Fruit fly (Drosophila melanogaster): ENCODE data around the gene Pits.

Gene Pits

dm6 chrX:12575827-12576408 lies 7.1 kb downstream of the Pits start (continued):
- TF ChIP-seq fd85E (GFP tag; optimal IDR thresholded peaks at IDR 0.05) (peak; percentile 53), CG1621 (tag; optimal IDR thresholded peaks at IDR 0.05) (peak; percentile 84), Ets21C (GFP tag; optimal IDR thresholded peaks at IDR 0.05) (peak; percentile 63), CG16779 (tag; optimal IDR thresholded peaks at IDR 0.05) (peak; percentile 83), Eip78C (GFP tag) (peak; percentile 98), ss (GFP tag; optimal IDR thresholded peaks at IDR 0.05) (peak; percentile 81 to 91), Sox102F (GFP tag; optimal IDR thresholded peaks at IDR 0.05) (peak; percentile 72), Smox (GFP tag; optimal IDR thresholded peaks at IDR 0.05) (peak; percentile 77), svp (GFP tag) (peak; percentile 88), Eip75B (GFP tag; optimal IDR thresholded peaks at IDR 0.05) (peak; percentile 87), CG8319 (GFP tag; optimal IDR thresholded peaks at IDR 0.05) (peak; percentile 66), CG6854 (GFP tag; optimal IDR thresholded peaks at IDR 0.05) (no peak), CG11762 (GFP tag; optimal IDR thresholded peaks at IDR 0.05; ENCODE audit: insufficient read depth) (peak; percentile 91), topi (GFP tag; optimal IDR thresholded peaks at IDR 0.05) (peak; percentile 82), CG10669 (GFP tag; optimal IDR thresholded peaks at IDR 0.05) (peak; percentile 83), CG15336 (GFP tag; IDR thresholded peaks at IDR 0.05) (peak; percentile 94), dac (GFP tag; optimal IDR thresholded peaks at IDR 0.05) (peak; percentile 88), salr (GFP tag; optimal IDR thresholded peaks at IDR 0.05) (peak; percentile 62 to 93), fd59A (GFP tag; optimal IDR thresholded peaks at IDR 0.05) (peak; percentile 86), CG4318 (GFP tag; optimal IDR thresholded peaks at IDR 0.05) (peak; percentile 94), CG8632 (GFP tag; optimal IDR thresholded peaks at IDR 0.05) (peak; percentile 77), cyc (GFP tag; optimal IDR thresholded peaks at IDR 0.05) (peak; percentile 65), CG10631 (GFP tag; optimal IDR thresholded peaks at IDR 0.05) (peak; percentile 92), Hr38 (GFP tag; optimal IDR thresholded peaks at IDR 0.05) (no peak), CG6808 (GFP tag; optimal IDR thresholded peaks at IDR 0.05) (peak; percentile 83), esn (GFP tag; optimal IDR thresholded peaks at IDR 0.05) (peak; percentile 85), Ets96B (tag; optimal IDR thresholded peaks at IDR 0.05) (peak; percentile 84), CG3919 (GFP tag; optimal IDR thresholded peaks at IDR 0.05) (peak; percentile 86), net (GFP tag; optimal IDR thresholded peaks at IDR 0.05) (peak; percentile 91), Sox14 (GFP tag; optimal IDR thresholded peaks at IDR 0.05) (peak; percentile 90), CG9139 (GFP tag; optimal IDR thresholded peaks at IDR 0.05) (peak; percentile 35), OdsH (GFP tag; optimal IDR thresholded peaks at IDR 0.05) (peak; percentile 91), acj6 (GFP tag; optimal IDR thresholded peaks at IDR 0.05) (peak; percentile 86), CG11902 (GFP tag; optimal IDR thresholded peaks at IDR 0.05) (peak; percentile 22), CG31627 (GFP tag; optimal IDR thresholded peaks at IDR 0.05) (peak; percentile 63)

DNA sequence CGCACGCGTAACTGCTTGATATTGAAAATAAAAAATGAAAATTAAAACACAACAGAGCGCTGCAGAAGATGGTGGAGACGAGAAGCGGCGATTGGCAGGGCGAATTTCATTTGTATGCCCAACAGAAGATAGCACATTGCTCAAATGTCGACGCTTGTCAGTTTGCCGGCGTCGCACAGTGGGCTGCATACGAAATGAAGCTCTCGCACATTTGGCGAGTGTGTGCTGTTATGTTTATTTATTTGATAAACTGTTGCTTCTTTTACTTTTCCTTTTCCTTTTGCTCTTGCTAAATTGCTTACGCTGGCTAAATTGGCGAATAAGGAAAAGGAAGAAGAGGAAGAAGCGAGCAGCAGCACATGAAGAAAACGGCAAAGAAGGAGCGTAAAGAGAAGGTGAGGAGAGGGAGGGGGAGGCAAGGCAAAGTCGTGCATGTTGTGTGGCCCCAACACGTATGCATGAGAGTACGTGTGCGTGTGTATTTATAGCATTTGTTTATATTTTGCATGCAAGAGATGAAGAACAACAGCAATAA lies 7.6 kb downstream of the Pits start:
- TF ChIP-seq Blimp-1 (GFP tag; optimal IDR thresholded peaks at IDR 0.05), result peak; percentile 9
- peak; percentile 78 for TF ChIP-seq svp (GFP tag)
- TF ChIP-seq Sox102F (GFP tag; optimal IDR thresholded peaks at IDR 0.05), result no peak
- TF ChIP-seq CG8632 (GFP tag; optimal IDR thresholded peaks at IDR 0.05), result peak; percentile 36
- peak; percentile 18 for TF ChIP-seq CG10669 (GFP tag; optimal IDR thresholded peaks at IDR 0.05)
- peak; percentile 31; the same call in 2 of the 3 replicates for TF ChIP-seq CG8119 (GFP tag; IDR thresholded peaks at IDR 0.05)
- no peak for TF ChIP-seq fkh (GFP tag; optimal IDR thresholded peaks at IDR 0.05)
- TF ChIP-seq CG11294 (GFP tag; IDR thresholded peaks at IDR 0.05), result peak; percentile 8; the same call in 1 of the 2 replicates
- peak; percentile 6 for TF ChIP-seq CG34406 (GFP tag; optimal IDR thresholded peaks at IDR 0.05)

All from whole organism, prepupa.